Worm (Caenorhabditis elegans): ENCODE data around the gene F56C4.2.

ce11 chrIV:10666523-10666922, 27.4 kb downstream of the F56C4.2 start, which contains the start of gene epi-1:
- no peak for TF ChIP-seq aptf-3 (GFP tag; IDR thresholded peaks at IDR 0.05)
- no peak for TF ChIP-seq pha-4 (tag; optimal IDR thresholded peaks at IDR 0.05)
- no peak for TF ChIP-seq ceh-27 (GFP tag; optimal IDR thresholded peaks at IDR 0.05)
- TF ChIP-seq nhr-179 (tag; optimal IDR thresholded peaks at IDR 0.05) = no peak
- TF ChIP-seq let-607 (tag; optimal IDR thresholded peaks at IDR 0.05) = no peak
- no peak for TF ChIP-seq dpl-1 (GFP tag; optimal IDR thresholded peaks at IDR 0.05)
- no peak for TF ChIP-seq rpc-1 (optimal IDR thresholded peaks at IDR 0.05)
- no peak for TF ChIP-seq rpc-1 (tag; optimal IDR thresholded peaks at IDR 0.05)
- no peak for TF ChIP-seq mcd-1 (GFP tag; IDR thresholded peaks at IDR 0.05)
- no peak for TF ChIP-seq unc-62 (GFP tag; optimal IDR thresholded peaks at IDR 0.05)
- no peak for TF ChIP-seq efl-1 (GFP tag; optimal IDR thresholded peaks at IDR 0.05)
- TF ChIP-seq him-1 (tag; optimal IDR thresholded peaks at IDR 0.05) = no peak
- no peak for TF ChIP-seq lin-26 (GFP tag; IDR thresholded peaks at IDR 0.05)
- TF ChIP-seq ccch-3 (GFP tag; optimal IDR thresholded peaks at IDR 0.05) = no peak

All from whole organism, young adult.